Worm (Caenorhabditis elegans): ENCODE results near the gene grsp-4.

DNA sequence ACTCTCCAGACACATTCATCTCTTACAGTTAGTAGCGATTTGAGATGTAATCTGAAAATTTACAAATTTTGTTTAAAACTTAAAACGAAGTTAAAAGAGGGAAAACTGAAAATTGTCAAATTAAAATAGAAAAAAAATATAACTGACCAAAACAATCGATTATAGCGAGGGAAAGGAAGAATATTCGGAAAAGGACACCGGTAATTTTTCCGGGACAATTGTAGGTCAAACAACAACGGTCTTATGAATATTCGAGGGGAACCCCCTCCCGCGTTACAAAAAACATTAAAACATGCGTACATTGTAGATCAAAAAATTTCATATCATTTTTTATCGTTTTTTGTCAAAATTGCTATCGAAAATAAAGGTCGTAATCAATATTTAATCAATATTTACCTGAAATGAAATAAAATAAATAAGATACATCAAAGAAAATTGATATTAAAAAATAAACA lies 2.7 kb upstream of the grsp-4 start, which contains the start of gene C50E3.12:
- TF ChIP-seq ama-1 (optimal IDR thresholded peaks at IDR 0.05): no peak
- TF ChIP-seq ama-1 (GFP tag; optimal IDR thresholded peaks at IDR 0.05): no peak
- TF ChIP-seq nfya-1 (tag; optimal IDR thresholded peaks at IDR 0.05; ENCODE audit: borderline replicate concordance, insufficient read depth): no peak
- no peak for TF ChIP-seq lin-35 (GFP tag; optimal IDR thresholded peaks at IDR 0.05)
- no peak for TF ChIP-seq Y79H2A.3 (GFP tag; conservative IDR thresholded peaks at IDR 0.05)
- no peak for TF ChIP-seq B0336.3 (GFP tag; IDR thresholded peaks at IDR 0.05)
- TF ChIP-seq ZK185.1 (tag; optimal IDR thresholded peaks at IDR 0.05; ENCODE audit: poor library complexity, severe bottlenecking): no peak
- TF ChIP-seq ztf-3 (GFP tag; optimal IDR thresholded peaks at IDR 0.05): no peak
- no peak for TF ChIP-seq rcor-1 (GFP tag; IDR thresholded peaks at IDR 0.05)
- no peak for TF ChIP-seq ceh-100 (GFP tag; IDR thresholded peaks at IDR 0.05)
- no peak for TF ChIP-seq F57A8.1 (GFP tag; optimal IDR thresholded peaks at IDR 0.05)
- no peak for TF ChIP-seq T26A5.8 (tag; optimal IDR thresholded peaks at IDR 0.05)
